Worm (Caenorhabditis elegans): ENCODE data around the gene C50E10.2.

The C50E10.2 gene

DNA sequence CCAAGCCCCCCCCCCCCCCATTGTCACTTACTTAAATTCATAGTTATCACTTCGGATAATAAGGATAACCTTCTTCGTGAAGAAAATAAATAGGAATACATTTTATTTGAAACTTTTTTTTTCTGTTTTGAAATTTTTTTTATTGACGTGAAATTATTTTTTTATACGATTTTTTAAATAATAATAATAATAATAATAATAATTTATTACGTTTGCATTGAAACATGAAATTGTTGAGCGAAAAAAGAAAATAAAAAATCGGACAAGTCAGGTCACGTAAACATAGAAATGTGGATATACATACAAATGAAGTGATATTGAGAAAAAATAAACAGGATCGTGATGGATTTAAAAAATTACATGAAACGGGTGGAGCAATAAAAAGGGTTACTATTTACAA, at the start of gene C50E10.2:
Gene C50E10.2, minus strand, starts transcription at position 101 of the 400 bp plus-strand sequence.
- TF ChIP-seq F13C5.2 (tag; optimal IDR thresholded peaks at IDR 0.05) (no peak), tra-4 (tag; optimal IDR thresholded peaks at IDR 0.05) (no peak), hmg-4 (GFP tag; optimal IDR thresholded peaks at IDR 0.05) (no peak), ceh-36 (tag; optimal IDR thresholded peaks at IDR 0.05) (no peak), ets-7 (tag; optimal IDR thresholded peaks at IDR 0.05) (no peak), ama-1 (optimal IDR thresholded peaks at IDR 0.05) (no peak), tbx-37 (GFP tag; conservative IDR thresholded peaks at IDR 0.05) (no peak), pes-1 (GFP tag; IDR thresholded peaks at IDR 0.05) (no peak)

DNA sequence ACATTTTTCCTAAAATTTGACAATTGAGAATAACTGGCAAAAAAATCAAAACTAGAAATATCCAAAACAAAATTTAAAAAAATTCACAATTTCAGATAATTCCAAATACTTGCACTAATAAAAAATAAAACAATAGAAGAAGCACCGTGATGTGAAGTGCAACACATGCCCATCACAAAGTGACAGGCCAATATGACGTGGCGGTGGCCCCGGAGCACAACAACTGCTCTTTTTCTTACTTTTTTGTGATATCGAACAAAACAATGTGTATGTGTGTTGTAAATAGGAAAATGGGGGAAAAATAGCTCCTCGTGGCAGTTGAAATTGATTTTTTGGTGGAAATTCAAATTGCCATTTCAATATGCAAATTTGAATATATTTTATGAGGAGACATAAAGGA, 44.3 kb upstream of the C50E10.2 start:
- no peak for TF ChIP-seq ceh-36 (tag; optimal IDR thresholded peaks at IDR 0.05)
- TF ChIP-seq F13C5.2 (tag; optimal IDR thresholded peaks at IDR 0.05) = no peak
- TF ChIP-seq flt-1 (GFP tag; IDR thresholded peaks at IDR 0.05) = no peak
- no peak for TF ChIP-seq ets-7 (tag; optimal IDR thresholded peaks at IDR 0.05)
- TF ChIP-seq B0310.2 (tag; optimal IDR thresholded peaks at IDR 0.05) = no peak

DNA sequence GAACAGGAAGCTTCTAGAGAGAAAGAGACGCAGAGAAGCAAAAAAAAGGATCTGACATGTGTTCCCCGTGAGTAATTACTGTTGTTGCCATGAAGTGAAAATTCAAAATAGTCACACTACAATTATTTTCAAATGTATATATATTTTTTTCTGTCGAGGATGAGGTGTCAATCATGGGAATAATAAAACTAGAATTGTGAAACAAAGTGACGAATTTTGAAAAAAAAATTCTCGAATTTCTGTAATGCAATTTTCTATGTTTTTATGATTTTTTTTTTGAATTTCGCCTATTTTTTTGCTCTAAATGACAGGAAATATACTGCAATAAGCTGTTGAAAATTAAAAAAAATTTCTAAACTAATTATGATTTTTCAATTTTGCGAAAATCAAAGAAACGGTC, 43.6 kb upstream of the C50E10.2 start:
- TF ChIP-seq B0310.2 (tag; optimal IDR thresholded peaks at IDR 0.05) = no peak
- no peak for TF ChIP-seq pes-1 (GFP tag; IDR thresholded peaks at IDR 0.05)
- no peak for TF ChIP-seq ama-1 (optimal IDR thresholded peaks at IDR 0.05)
- TF ChIP-seq scrt-1 (GFP tag; IDR thresholded peaks at IDR 0.05) = no peak
- no peak for TF ChIP-seq F13C5.2 (tag; optimal IDR thresholded peaks at IDR 0.05)
- no peak for TF ChIP-seq aly-1 (tag; optimal IDR thresholded peaks at IDR 0.05)
- no peak for TF ChIP-seq ets-7 (tag; optimal IDR thresholded peaks at IDR 0.05)

DNA sequence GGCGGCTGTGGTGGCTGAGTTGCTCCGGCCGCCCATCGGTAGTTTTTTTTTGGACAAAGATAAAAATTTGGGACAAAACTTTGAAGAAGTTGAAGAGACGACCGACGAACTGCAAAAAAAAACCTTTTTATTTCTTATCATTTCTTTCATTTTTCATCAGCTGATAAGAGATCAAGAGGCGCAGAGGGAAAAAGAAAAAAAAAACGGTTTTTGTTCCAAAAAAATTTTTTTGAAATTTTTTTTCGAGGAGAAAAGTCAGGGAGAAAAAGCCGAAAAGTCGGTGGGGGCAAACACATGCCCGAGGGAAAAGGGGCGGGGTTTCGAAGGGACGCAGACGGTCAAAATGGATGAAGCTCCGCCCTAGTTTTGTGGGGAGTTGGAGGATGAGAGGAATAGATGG, 42.6 kb upstream of the C50E10.2 start, which contains the start of gene ras-1:
Gene ras-1, minus strand, starts transcription at position 129 of the 400 bp plus-strand sequence.
- no peak for TF ChIP-seq pes-1 (GFP tag; IDR thresholded peaks at IDR 0.05)
- TF ChIP-seq hmg-4 (GFP tag; optimal IDR thresholded peaks at IDR 0.05) = no peak

DNA sequence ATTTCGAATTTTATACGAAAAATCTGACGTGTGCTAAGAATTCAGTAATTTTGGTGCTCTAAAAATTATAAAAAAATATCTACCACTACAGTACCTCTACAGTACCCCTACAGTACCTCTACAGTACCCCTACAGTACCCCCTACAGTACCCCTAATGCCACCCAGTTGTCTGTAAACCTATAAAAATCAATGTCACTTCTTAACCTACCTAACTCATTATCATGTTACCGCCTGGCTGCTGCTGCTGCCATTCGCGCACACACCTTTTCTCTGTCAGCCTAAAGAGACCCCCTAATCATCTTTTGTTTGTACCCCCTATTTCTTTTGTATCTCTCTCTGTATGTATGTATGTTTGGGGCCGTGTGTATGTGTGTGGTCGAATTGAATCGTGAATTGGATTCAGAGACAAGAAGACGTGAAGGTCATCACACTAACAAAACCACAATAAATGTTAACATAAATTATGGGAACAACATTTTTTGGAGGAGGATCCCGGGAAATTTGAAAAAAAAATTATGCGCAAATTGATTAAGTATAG, 41.3 kb upstream of the C50E10.2 start:
- TF ChIP-seq tra-4 (tag; optimal IDR thresholded peaks at IDR 0.05) (no peak), tbx-11 (GFP tag; IDR thresholded peaks at IDR 0.05) (no peak), hmbx-1 (tag; optimal IDR thresholded peaks at IDR 0.05) (no peak), B0310.2 (tag; optimal IDR thresholded peaks at IDR 0.05) (no peak), ets-7 (tag; optimal IDR thresholded peaks at IDR 0.05) (no peak)

DNA sequence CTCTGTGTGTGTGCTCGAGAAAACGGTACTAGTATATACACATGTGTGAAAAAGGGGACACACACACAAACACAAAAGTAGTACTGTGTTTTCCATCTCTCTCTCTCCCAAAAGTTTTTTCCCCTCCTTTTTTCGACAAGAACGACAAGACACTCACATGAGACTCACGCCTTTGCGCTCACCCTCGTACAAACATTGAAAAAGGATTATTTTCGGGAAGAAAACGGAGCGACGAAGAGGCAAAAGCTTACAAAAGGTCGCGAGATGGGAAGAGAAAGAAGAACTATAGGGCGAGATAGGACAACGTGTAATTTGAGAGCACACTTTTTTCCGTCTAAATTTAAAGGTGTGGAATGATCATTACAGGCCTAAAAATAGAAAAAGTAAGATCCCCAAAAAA, 40.4 kb upstream of the C50E10.2 start:
- TF ChIP-seq flt-1 (GFP tag; IDR thresholded peaks at IDR 0.05) (no peak), F13C5.2 (tag; optimal IDR thresholded peaks at IDR 0.05) (no peak), hnd-1 (tag; optimal IDR thresholded peaks at IDR 0.05) (no peak), ceh-13 (GFP tag; optimal IDR thresholded peaks at IDR 0.05) (no peak), pes-1 (GFP tag; IDR thresholded peaks at IDR 0.05) (no peak), tbx-11 (GFP tag; IDR thresholded peaks at IDR 0.05) (no peak), tra-4 (tag; optimal IDR thresholded peaks at IDR 0.05) (no peak), sea-1 (GFP tag; conservative IDR thresholded peaks at IDR 0.05) (no peak), tbx-37 (GFP tag; conservative IDR thresholded peaks at IDR 0.05) (no peak), hmbx-1 (tag; optimal IDR thresholded peaks at IDR 0.05) (no peak), scrt-1 (GFP tag; IDR thresholded peaks at IDR 0.05) (no peak), ceh-36 (tag; optimal IDR thresholded peaks at IDR 0.05) (no peak), ets-7 (tag; optimal IDR thresholded peaks at IDR 0.05) (no peak), ama-1 (optimal IDR thresholded peaks at IDR 0.05) (no peak), B0310.2 (tag; optimal IDR thresholded peaks at IDR 0.05) (no peak), hmg-4 (GFP tag; optimal IDR thresholded peaks at IDR 0.05) (no peak)

DNA sequence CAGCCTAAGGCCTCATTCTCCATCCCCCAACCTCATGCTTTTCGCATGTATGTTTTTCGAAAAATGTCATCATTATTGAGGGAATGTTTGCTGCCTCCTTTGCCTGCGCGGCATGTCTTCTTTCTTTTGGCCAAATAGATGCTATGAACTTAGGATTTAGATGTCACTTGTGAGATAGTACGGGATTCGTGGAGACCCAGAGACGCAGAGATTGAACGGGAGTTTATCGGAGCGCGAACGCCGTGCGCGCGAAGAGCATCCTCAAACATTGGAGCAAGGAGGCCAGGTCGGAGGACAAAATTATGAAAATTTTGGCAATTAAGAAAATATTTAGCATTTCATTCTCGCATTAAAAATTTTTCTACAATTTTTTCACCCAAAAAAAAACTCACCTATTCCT, 39.4 kb upstream of the C50E10.2 start:
- TF ChIP-seq B0310.2 (tag; optimal IDR thresholded peaks at IDR 0.05) (no peak), pes-1 (GFP tag; IDR thresholded peaks at IDR 0.05) (no peak), F13C5.2 (tag; optimal IDR thresholded peaks at IDR 0.05) (no peak), hnd-1 (tag; optimal IDR thresholded peaks at IDR 0.05) (no peak), ceh-13 (GFP tag; optimal IDR thresholded peaks at IDR 0.05) (no peak), tbx-11 (GFP tag; IDR thresholded peaks at IDR 0.05) (no peak), hmg-4 (GFP tag; optimal IDR thresholded peaks at IDR 0.05) (no peak), sea-1 (GFP tag; conservative IDR thresholded peaks at IDR 0.05) (no peak), tbx-37 (GFP tag; conservative IDR thresholded peaks at IDR 0.05) (no peak), flt-1 (GFP tag; IDR thresholded peaks at IDR 0.05) (no peak), tra-4 (tag; optimal IDR thresholded peaks at IDR 0.05) (no peak), ceh-36 (tag; optimal IDR thresholded peaks at IDR 0.05) (no peak), ets-7 (tag; optimal IDR thresholded peaks at IDR 0.05) (no peak), ama-1 (optimal IDR thresholded peaks at IDR 0.05) (no peak)

DNA sequence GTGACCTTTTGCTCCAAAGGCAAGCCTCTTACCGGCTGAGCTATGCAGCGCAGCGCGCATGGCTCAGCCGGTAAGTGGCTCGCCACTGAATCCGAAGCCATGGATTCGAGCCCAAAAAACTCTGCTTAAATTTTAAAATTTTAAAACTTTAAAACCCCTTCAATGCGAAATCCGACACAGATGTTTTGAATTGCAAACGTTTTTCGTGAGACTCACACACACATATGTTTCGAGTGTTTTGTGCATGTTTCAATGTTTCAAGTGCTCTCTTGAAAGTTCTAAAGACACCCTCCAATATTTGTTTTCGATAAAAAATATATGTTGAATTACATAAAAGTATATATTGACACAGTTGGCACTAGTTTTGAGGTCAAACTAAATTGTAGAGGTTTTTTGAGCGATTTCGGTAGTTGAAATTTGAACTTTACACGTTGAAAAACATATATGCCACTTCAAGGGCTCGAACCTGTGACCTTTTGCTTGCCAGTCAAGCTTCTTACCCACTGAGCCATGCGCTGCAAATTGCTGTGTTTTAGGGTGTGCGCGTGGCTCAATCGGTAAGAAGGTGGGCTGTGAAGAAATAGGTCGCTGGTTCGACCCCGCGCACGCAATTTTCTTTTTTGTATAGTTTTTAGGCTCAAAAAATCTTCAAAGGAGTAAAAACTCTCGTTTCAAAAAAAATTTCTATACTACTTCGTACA, 36.9 kb upstream of the C50E10.2 start:
- TF ChIP-seq tbx-37 (GFP tag; conservative IDR thresholded peaks at IDR 0.05) (no peak), F13C5.2 (tag; optimal IDR thresholded peaks at IDR 0.05) (no peak), pes-1 (GFP tag; IDR thresholded peaks at IDR 0.05) (no peak), sea-1 (GFP tag; conservative IDR thresholded peaks at IDR 0.05) (no peak), hmg-4 (GFP tag; optimal IDR thresholded peaks at IDR 0.05) (no peak), ceh-36 (tag; optimal IDR thresholded peaks at IDR 0.05) (no peak), hnd-1 (tag; optimal IDR thresholded peaks at IDR 0.05) (no peak), B0310.2 (tag; optimal IDR thresholded peaks at IDR 0.05) (no peak), ets-7 (tag; optimal IDR thresholded peaks at IDR 0.05) (no peak), scrt-1 (GFP tag; IDR thresholded peaks at IDR 0.05) (no peak), hmbx-1 (tag; optimal IDR thresholded peaks at IDR 0.05) (no peak), tbx-11 (GFP tag; IDR thresholded peaks at IDR 0.05) (no peak)
